Worm (Caenorhabditis elegans): ENCODE measurements around the gene gtf-2A2.

gtf-2A2 gene

DNA sequence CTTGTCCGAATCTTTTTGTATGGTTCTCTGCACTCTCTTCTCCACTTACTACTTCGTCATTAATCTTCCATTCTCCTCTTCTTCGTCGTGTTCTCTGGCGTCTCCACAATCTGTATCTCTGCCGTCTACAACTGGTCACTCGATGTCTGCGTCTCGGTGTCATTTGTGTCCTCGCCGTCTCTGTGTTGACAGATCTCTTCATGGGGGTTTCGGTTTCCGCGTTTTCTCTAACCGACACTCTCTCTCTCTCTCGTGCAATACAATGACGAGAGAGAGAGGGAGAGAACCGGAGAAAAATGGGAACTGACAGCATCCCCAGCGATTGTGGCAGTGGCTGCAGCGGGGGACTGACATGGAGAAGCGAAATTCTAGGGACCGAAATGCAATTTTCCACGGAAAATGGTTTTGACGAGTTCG lies 12.0 kb upstream of the gtf-2A2 start (continued):
- TF ChIP-seq ZK546.5 (tag; optimal IDR thresholded peaks at IDR 0.05) (peak in 1 of 2 experiments; percentile 15), zag-1 (tag; optimal IDR thresholded peaks at IDR 0.05) (peak; percentile 90), nhr-25 (tag; optimal IDR thresholded peaks at IDR 0.05; ENCODE audit: borderline replicate concordance, insufficient read depth) (peak; percentile 98), nhr-10 (tag; optimal IDR thresholded peaks at IDR 0.05) (peak; percentile 98), mxl-2 (GFP tag; conservative IDR thresholded peaks at IDR 0.05) (peak; percentile 53; the same call in 1 of the 2 replicates), aha-1 (tag) (peak; percentile 99), cey-2 (tag; optimal IDR thresholded peaks at IDR 0.05; ENCODE audit: borderline replicate concordance, insufficient read depth) (peak; percentile 85), vab-7 (GFP tag; IDR thresholded peaks at IDR 0.05) (peak; percentile 47), nhr-111 (GFP tag; optimal IDR thresholded peaks at IDR 0.05) (no peak), lin-15B (tag; optimal IDR thresholded peaks at IDR 0.05) (no peak), mdl-1 (tag; optimal IDR thresholded peaks at IDR 0.05) (peak; percentile 98), D1046.2 (GFP tag; IDR thresholded peaks at IDR 0.05) (0 out of 2 replicates have a peak, but pooled peaks have one; percentile 53), nhr-42 (GFP tag; IDR thresholded peaks at IDR 0.05) (peak; percentile 90), tra-1 (GFP tag; IDR thresholded peaks at IDR 0.05) (peak; percentile 99), ceh-28 (tag; optimal IDR thresholded peaks at IDR 0.05) (peak; percentile 75), tag-97 (GFP tag; IDR thresholded peaks at IDR 0.05) (no peak), lin-13 (GFP tag; optimal IDR thresholded peaks at IDR 0.05) (peak; percentile 96), nhr-77 (tag; optimal IDR thresholded peaks at IDR 0.05) (peak; percentile 97), hif-1 (tag; optimal IDR thresholded peaks at IDR 0.05) (peak; percentile 61 to 86), lin-39 (tag; optimal IDR thresholded peaks at IDR 0.05) (peak; percentile 60), unc-39 (tag; optimal IDR thresholded peaks at IDR 0.05) (peak; percentile 88), set-16 (GFP tag; IDR thresholded peaks at IDR 0.05) (peak; percentile 90), dmd-6 (GFP tag; IDR thresholded peaks at IDR 0.05) (peak; percentile 100), zip-11 (GFP tag; IDR thresholded peaks at IDR 0.05) (no peak), fos-1 (tag; optimal IDR thresholded peaks at IDR 0.05) (peak; percentile 92), lir-3 (tag; optimal IDR thresholded peaks at IDR 0.05) (peak; percentile 31), jun-1 (tag; optimal IDR thresholded peaks at IDR 0.05) (peak; percentile 96), unc-62 (GFP tag; optimal IDR thresholded peaks at IDR 0.05 in 1 of 2) (peak; percentile 85 to 100), unc-62 (tag; optimal IDR thresholded peaks at IDR 0.05) (peak; percentile 99), ctbp-1 (GFP tag; IDR thresholded peaks at IDR 0.05) (peak; percentile 97), F10B5.3 (tag; optimal IDR thresholded peaks at IDR 0.05) (peak; percentile 75), attf-4 (tag; optimal IDR thresholded peaks at IDR 0.05) (peak; percentile 62), hmg-1.1 (GFP tag; IDR thresholded peaks at IDR 0.05) (peak; percentile 97), snpc-4 (tag; optimal IDR thresholded peaks at IDR 0.05) (peak; percentile 43), daf-19 (GFP tag; conservative IDR thresholded peaks at IDR 0.05) (no peak), lim-7 (GFP tag; IDR thresholded peaks at IDR 0.05) (0 out of 2 replicates have a peak, but pooled peaks have one; percentile 32), hlh-30 (tag; optimal IDR thresholded peaks at IDR 0.05; ENCODE audit: insufficient read depth) (peak; percentile 99), ZK337.2 (GFP tag; IDR thresholded peaks at IDR 0.05) (0 out of 2 replicates have a peak, but pooled peaks have one; percentile 5), rbr-2 (tag; optimal IDR thresholded peaks at IDR 0.05) (peak; percentile 98), dpl-1 (GFP tag; optimal IDR thresholded peaks at IDR 0.05) (peak; percentile 80), nhr-28 (tag; optimal IDR thresholded peaks at IDR 0.05) (peak; percentile 95), F44E2.7 (GFP tag; IDR thresholded peaks at IDR 0.05) (no peak), aly-2 (tag; optimal IDR thresholded peaks at IDR 0.05) (no peak), sdz-12 (GFP tag; optimal IDR thresholded peaks at IDR 0.05) (no peak), ceh-32 (tag; optimal IDR thresholded peaks at IDR 0.05; ENCODE audit: poor library complexity) (peak; percentile 81), snpc-1.2 (GFP tag; IDR thresholded peaks at IDR 0.05) (peak; percentile 21; the same call in 1 of the 2 replicates), mdt-29 (GFP tag; IDR thresholded peaks at IDR 0.05) (peak; percentile 97), dve-1 (tag; optimal IDR thresholded peaks at IDR 0.05; ENCODE audit: insufficient read depth) (peak; percentile 100), zfp-2 (tag; optimal IDR thresholded peaks at IDR 0.05) (peak; percentile 63), saeg-2 (GFP tag; IDR thresholded peaks at IDR 0.05) (peak; percentile 98), dmd-9 (GFP tag; IDR thresholded peaks at IDR 0.05) (peak; percentile 75)
